Worm (Caenorhabditis elegans) whole organism, L4 larva: ENCODE measurements around the gene saeg-1.

ENCODE experiments used
- F26F4.8 ChIP-seq: fragments of 200-800 bp; sonication (Bioruptor generic); conservative IDR thresholded peaks from 2 replicates; pipeline ENCODE4 v1.3.6; 2022; ENCODE audit warnings: missing genetic modification characterization, missing compliant biosample characterization
- T20F7.1 ChIP-seq: fragments of 200-800 bp; sonication (Bioruptor generic); optimal IDR thresholded peaks from 2 replicates; lab custom pipeline; 2018; ENCODE audit warnings: mild to moderate bottlenecking, missing genetic modification characterization, missing compliant biosample characterization
- ZK337.2 ChIP-seq: fragments of 200-800 bp; sonication (Bioruptor generic); IDR thresholded peaks from 2 replicates; pipeline ENCODE4 v1.3.6; 2022; ENCODE audit warnings: missing genetic modification reagents, missing genetic modification characterization, missing compliant biosample characterization
- aha-1 ChIP-seq: fragments of 150-350 bp; peaks from one replicate; lab custom pipeline; 2014; ENCODE audit warnings: missing biosample characterization, missing genetic modification characterization
- ceh-20 ChIP-seq: fragments of 200-800 bp; sonication (Bioruptor generic); IDR thresholded peaks from 2 replicates; pipeline ENCODE4 v1.3.6; 2022; ENCODE audit warnings: missing genetic modification reagents, missing genetic modification characterization, missing compliant biosample characterization
- ceh-32 ChIP-seq: sonication (generic microtip); optimal IDR thresholded peaks from 2 replicates; lab custom pipeline; 2016; ENCODE audit warnings: mild to moderate bottlenecking, missing genetic modification characterization, missing compliant biosample characterization; ENCODE audit not compliant: poor library complexity
- ceh-44 ChIP-seq: fragments of 200-800 bp; sonication (Bioruptor generic); IDR thresholded peaks from 2 replicates; pipeline ENCODE4 v1.3.6; 2022; ENCODE audit warnings: missing genetic modification reagents, missing genetic modification characterization, missing compliant biosample characterization
- ceh-62 ChIP-seq: sonication (generic microtip); optimal IDR thresholded peaks from 2 replicates; lab custom pipeline; 2017; ENCODE audit warnings: missing biosample characterization, missing genetic modification characterization
- ceh-82 ChIP-seq: sonication (generic microtip); optimal IDR thresholded peaks from 2 replicates; lab custom pipeline; 2017; ENCODE audit warnings: missing biosample characterization, missing genetic modification characterization
- ces-1 ChIP-seq: fragments of 150-350 bp; sonication (generic microtip); optimal IDR thresholded peaks from 4 replicates; lab custom pipeline; 2014; ENCODE audit warnings: missing biosample characterization, missing genetic modification reagents, missing genetic modification characterization
- ctbp-1 ChIP-seq: fragments of 200-800 bp; sonication (Bioruptor generic); IDR thresholded peaks from 2 replicates; pipeline ENCODE4 v1.3.6; 2022; ENCODE audit warnings: missing genetic modification reagents, missing genetic modification characterization, missing compliant biosample characterization
- daf-12 ChIP-seq: fragments of 150-350 bp; optimal IDR thresholded peaks from 2 replicates; lab custom pipeline; 2014; ENCODE audit warnings: missing biosample characterization, missing genetic modification reagents, missing genetic modification characterization
- dmd-8 ChIP-seq: fragments of 200-800 bp; sonication (Bioruptor generic); IDR thresholded peaks from 2 replicates; pipeline ENCODE4 v1.3.6; 2022; ENCODE audit warnings: missing genetic modification characterization, missing compliant biosample characterization
- dmd-9 ChIP-seq: fragments of 200-800 bp; sonication (Bioruptor generic); IDR thresholded peaks from 2 replicates; pipeline ENCODE4 v1.3.6; 2022; ENCODE audit warnings: missing genetic modification reagents, missing genetic modification characterization, missing compliant biosample characterization
- dpl-1 ChIP-seq: fragments of 150-350 bp; optimal IDR thresholded peaks from 2 replicates; lab custom pipeline; 2014; ENCODE audit warnings: missing biosample characterization, missing genetic modification reagents, missing genetic modification characterization
- dve-1 ChIP-seq: sonication (generic microtip); optimal IDR thresholded peaks from 2 replicates; lab custom pipeline; 2017; ENCODE audit warnings: antibody characterized with exemption, mild to moderate bottlenecking, missing genetic modification characterization, missing compliant biosample characterization; ENCODE audit not compliant: insufficient read depth
- fkh-10 ChIP-seq: fragments of 150-350 bp; optimal IDR thresholded peaks from 2 replicates; lab custom pipeline; 2014; ENCODE audit warnings: missing biosample characterization, missing genetic modification reagents, missing genetic modification characterization
- gei-8 ChIP-seq: fragments of 200-800 bp; sonication (Bioruptor generic); optimal IDR thresholded peaks from 2 replicates; lab custom pipeline; 2018; ENCODE audit warnings: mild to moderate bottlenecking, missing genetic modification characterization, missing compliant biosample characterization
- hif-1 ChIP-seq, 2 experiments: sonication (generic microtip); optimal IDR thresholded peaks; 2 replicates each; lab custom pipeline; 2016 to 2017; ENCODE audit warnings: missing compliant biosample characterization in 2 of 2, missing genetic modification characterization in 2 of 2, missing genetic modification reagents in 2 of 2, missing genotype in 2 of 2, mild to moderate bottlenecking in 1 of 2
- hlh-11 ChIP-seq: fragments of 200-800 bp; sonication (Bioruptor generic); optimal IDR thresholded peaks from 2 replicates; lab custom pipeline; 2018; ENCODE audit warnings: mild to moderate bottlenecking, missing genetic modification characterization, missing compliant biosample characterization
- hlh-30 ChIP-seq: sonication (generic microtip); optimal IDR thresholded peaks from 2 replicates; lab custom pipeline; 2017; ENCODE audit warnings: antibody characterized with exemption, mild to moderate bottlenecking, missing genetic modification characterization, missing compliant biosample characterization; ENCODE audit not compliant: insufficient read depth
- hmg-1.1 ChIP-seq: fragments of 200-800 bp; sonication (Bioruptor generic); IDR thresholded peaks from 2 replicates; pipeline ENCODE4 v1.3.6; 2022; ENCODE audit warnings: missing genetic modification reagents, missing genetic modification characterization, missing compliant biosample characterization
- lin-13 ChIP-seq: fragments of 150-350 bp; optimal IDR thresholded peaks from 2 replicates; lab custom pipeline; 2014; ENCODE audit warnings: missing biosample characterization, missing genetic modification reagents, missing genetic modification characterization
- lin-15B ChIP-seq: fragments of 150-350 bp; sonication (generic microtip); optimal IDR thresholded peaks from 3 replicates; lab custom pipeline; 2014; ENCODE audit warnings: missing biosample characterization, missing genetic modification characterization
- lin-29 ChIP-seq: fragments of 200-800 bp; sonication (Bioruptor generic); IDR thresholded peaks from 2 replicates; pipeline ENCODE4 v1.3.6; 2022; ENCODE audit warnings: missing genetic modification reagents, missing genetic modification characterization, missing compliant biosample characterization
- lin-38 ChIP-seq: fragments of 200-800 bp; sonication (Bioruptor generic); IDR thresholded peaks from 2 replicates; pipeline ENCODE4 v1.3.6; 2022; ENCODE audit warnings: missing genetic modification reagents, missing genetic modification characterization, missing compliant biosample characterization
- lin-39 ChIP-seq: fragments of 150-350 bp; optimal IDR thresholded peaks from 2 replicates; lab custom pipeline; 2014; ENCODE audit warnings: missing biosample characterization, missing genetic modification reagents, missing genetic modification characterization
- lir-3 ChIP-seq: sonication (generic microtip); optimal IDR thresholded peaks from 2 replicates; lab custom pipeline; 2016; ENCODE audit warnings: mild to moderate bottlenecking, missing genetic modification characterization, missing compliant biosample characterization
- lsy-2 ChIP-seq, 2 experiments: fragments of 150-350 bp in 1 of 2; sonication (generic microtip) in 1 of 2; optimal IDR thresholded peaks; 2 replicates each; lab custom pipeline; 2014 to 2017; ENCODE audit warnings: missing biosample characterization in 2 of 2, missing genetic modification characterization in 2 of 2
- madf-5 ChIP-seq, 2 experiments: fragments of 200-800 bp; sonication (Bioruptor generic); IDR thresholded peaks; 2 replicates each; pipeline ENCODE4 v1.3.6; 2022; ENCODE audit warnings: missing compliant biosample characterization in 2 of 2, missing genetic modification characterization in 2 of 2
- madf-9 ChIP-seq: fragments of 200-800 bp; sonication (Bioruptor generic); conservative IDR thresholded peaks from 2 replicates; pipeline ENCODE4 v1.3.6; 2022; ENCODE audit warnings: missing genetic modification reagents, missing genetic modification characterization, missing compliant biosample characterization
- mdl-1 ChIP-seq, 2 experiments: fragments of 150-350 bp in 1 of 2; sonication (generic microtip) in 1 of 2; optimal IDR thresholded peaks; 2 replicates each; lab custom pipeline; 2014 to 2017; ENCODE audit warnings: missing biosample characterization in 2 of 2, missing genetic modification characterization in 2 of 2
- mep-1 ChIP-seq: fragments of 150-350 bp; sonication (generic microtip); optimal IDR thresholded peaks from 3 replicates; lab custom pipeline; 2014; ENCODE audit warnings: missing biosample characterization, missing genetic modification characterization
- mes-2 ChIP-seq: sonication (generic microtip); optimal IDR thresholded peaks from 2 replicates; lab custom pipeline; 2016; ENCODE audit warnings: missing genotype, mild to moderate bottlenecking, missing genetic modification characterization, missing compliant biosample characterization; ENCODE audit not compliant: poor library complexity, severe bottlenecking
- mxl-2 ChIP-seq: fragments of 200-800 bp; sonication (Bioruptor generic); conservative IDR thresholded peaks from 2 replicates; pipeline ENCODE4 v1.3.6; 2022; ENCODE audit warnings: missing genetic modification reagents, missing genetic modification characterization, missing compliant biosample characterization
- nhr-111 ChIP-seq: fragments of 200-800 bp; sonication (Bioruptor generic); optimal IDR thresholded peaks from 2 replicates; lab custom pipeline; 2018; ENCODE audit warnings: mild to moderate bottlenecking, missing genetic modification characterization, missing compliant biosample characterization
- nhr-237 ChIP-seq: sonication (generic microtip); optimal IDR thresholded peaks from 2 replicates; lab custom pipeline; 2017; ENCODE audit warnings: missing biosample characterization, missing genetic modification characterization
- nhr-41 ChIP-seq: fragments of 200-800 bp; sonication (Bioruptor generic); IDR thresholded peaks from 2 replicates; pipeline ENCODE4 v1.3.6; 2022; ENCODE audit warnings: missing genetic modification reagents, missing genetic modification characterization, missing compliant biosample characterization
- nhr-42 ChIP-seq: fragments of 200-800 bp; sonication (Bioruptor generic); IDR thresholded peaks from 2 replicates; pipeline ENCODE4 v1.3.6; 2022; ENCODE audit warnings: missing genetic modification characterization, missing compliant biosample characterization
- nhr-6 ChIP-seq: fragments of 150-350 bp; optimal IDR thresholded peaks from 2 replicates; lab custom pipeline; 2014; ENCODE audit warnings: missing biosample characterization, missing genetic modification characterization
- nhr-76 ChIP-seq: fragments of 150-350 bp; optimal IDR thresholded peaks from 2 replicates; lab custom pipeline; 2014; ENCODE audit warnings: missing biosample characterization, missing genetic modification characterization
- nhr-77 ChIP-seq: fragments of 150-350 bp; optimal IDR thresholded peaks from 2 replicates; lab custom pipeline; 2014; ENCODE audit warnings: missing biosample characterization, missing genetic modification characterization
- pha-4 ChIP-seq, 2 experiments: fragments of 150-350 bp in 1 of 2; fragments of 200-800 bp in 1 of 2; sonication (Bioruptor generic) in 1 of 2; IDR thresholded peaks in 1 of 2; optimal IDR thresholded peaks in 1 of 2; 2 replicates each; pipeline versions ENCODE4 v1.3.6 to Lab custom; 2014 to 2022; ENCODE audit warnings: missing genetic modification characterization in 2 of 2, missing genetic modification reagents in 2 of 2, missing biosample characterization in 1 of 2, missing compliant biosample characterization in 1 of 2
- pqm-1 ChIP-seq: sonication (generic microtip); optimal IDR thresholded peaks from 2 replicates; lab custom pipeline; 2017; ENCODE audit warnings: missing biosample characterization, missing genetic modification characterization
- rbr-2 ChIP-seq: sonication (generic microtip); optimal IDR thresholded peaks from 2 replicates; lab custom pipeline; 2016; ENCODE audit warnings: missing genotype, missing genetic modification characterization, missing compliant biosample characterization
- sdz-12 ChIP-seq: fragments of 200-800 bp; sonication (Bioruptor generic); optimal IDR thresholded peaks from 2 replicates; lab custom pipeline; 2018; ENCODE audit warnings: mild to moderate bottlenecking, missing genetic modification characterization, missing compliant biosample characterization
- snpc-1.2 ChIP-seq: fragments of 200-800 bp; sonication (Bioruptor generic); IDR thresholded peaks from 2 replicates; pipeline ENCODE4 v1.3.6; 2022; ENCODE audit warnings: missing genetic modification reagents, missing genetic modification characterization, missing compliant biosample characterization
- spr-3 ChIP-seq: fragments of 200-800 bp; sonication (Bioruptor generic); optimal IDR thresholded peaks from 2 replicates; lab custom pipeline; 2018; ENCODE audit warnings: mild to moderate bottlenecking, missing genetic modification characterization, missing compliant biosample characterization
- tra-1 ChIP-seq: fragments of 200-800 bp; sonication (Bioruptor generic); IDR thresholded peaks from 2 replicates; pipeline ENCODE4 v1.3.6; 2022; ENCODE audit warnings: missing genetic modification reagents, missing genetic modification characterization, missing compliant biosample characterization
- zfp-3 ChIP-seq: fragments of 200-800 bp; sonication (Bioruptor generic); conservative IDR thresholded peaks from 2 replicates; pipeline ENCODE4 v1.3.6; 2022; ENCODE audit warnings: missing genetic modification reagents, missing genetic modification characterization, missing compliant biosample characterization

Gene saeg-1

ce11 chrV:10897172-10897571 is 31.7 kb upstream of the saeg-1 start (continued):
- peak; percentile 97 for TF ChIP-seq ctbp-1 (GFP tag; lab: Robert Waterston, UW)
- TF ChIP-seq mep-1 (tag; lab: Kevin White, UChicago): peak; percentile 99
- TF ChIP-seq hlh-30 (tag; lab: Kevin White, UChicago): peak; percentile 94
- peak; percentile 96 for TF ChIP-seq lin-13 (GFP tag; lab: Kevin White, UChicago)
- TF ChIP-seq lin-15B (tag; lab: Kevin White, UChicago): peak; percentile 93
- TF ChIP-seq rbr-2: peak; percentile 98
- TF ChIP-seq nhr-111 (GFP tag; lab: Kevin White, UChicago): no peak
- TF ChIP-seq ceh-82 (tag; lab: Kevin White, UChicago): no peak
- TF ChIP-seq dmd-9 (GFP tag; lab: Robert Waterston, UW): peak; percentile 84
- TF ChIP-seq nhr-237 (tag; lab: Kevin White, UChicago): peak; percentile 80
- TF ChIP-seq dmd-8: no peak
- TF ChIP-seq gei-8: peak; percentile 49
- peak; percentile 98 for TF ChIP-seq zfp-3 (GFP tag; lab: Robert Waterston, UW)
- peak; percentile 99 for TF ChIP-seq nhr-6 (tag; lab: Kevin White, UChicago)
- peak; percentile 97 for TF ChIP-seq nhr-42
- peak; percentile 87 for TF ChIP-seq pqm-1 (tag; lab: Kevin White, UChicago)
- peak; percentile 99 for TF ChIP-seq hlh-11
- peak; percentile 98 for TF ChIP-seq lin-38 (GFP tag; lab: Robert Waterston, UW)
- peak; percentile 84 to 88 for TF ChIP-seq madf-5 (GFP tag; IDR thresholded peaks at IDR 0.05; lab: Robert Waterston, UW)
- TF ChIP-seq ceh-62: no peak
- TF ChIP-seq mes-2 (tag; lab: Kevin White, UChicago): peak; percentile 99
- peak; percentile 100 for TF ChIP-seq aha-1 (tag; lab: Kevin White, UChicago)
- TF ChIP-seq lsy-2 (tag; optimal IDR thresholded peaks at IDR 0.05; lab: Kevin White, UChicago): peak; percentile 93 to 98
- TF ChIP-seq F26F4.8 (GFP tag; lab: Robert Waterston, UW): no peak
- peak; percentile 85 for TF ChIP-seq madf-9 (GFP tag; lab: Robert Waterston, UW)
- TF ChIP-seq ceh-32 (tag; lab: Kevin White, UChicago): peak; percentile 87
- TF ChIP-seq T20F7.1 (GFP tag; lab: Kevin White, UChicago): peak; percentile 94
- no peak; the same call in 1 of the 2 replicates for TF ChIP-seq snpc-1.2 (GFP tag; lab: Robert Waterston, UW)
- peak; percentile 68 to 85 for TF ChIP-seq mdl-1 (tag; optimal IDR thresholded peaks at IDR 0.05; lab: Kevin White, UChicago)
- peak; percentile 99 for TF ChIP-seq ceh-20 (GFP tag; lab: Robert Waterston, UW)
- peak; percentile 70 for TF ChIP-seq nhr-76 (tag; lab: Kevin White, UChicago)
- TF ChIP-seq daf-12 (tag; lab: Kevin White, UChicago): no peak
- TF ChIP-seq ces-1 (GFP tag; lab: Kevin White, UChicago): peak; percentile 66
- TF ChIP-seq ZK337.2 (GFP tag; lab: Robert Waterston, UW): peak; percentile 89
- TF ChIP-seq spr-3: peak; percentile 94
- peak; percentile 88 for TF ChIP-seq ceh-44 (GFP tag; lab: Robert Waterston, UW)
- TF ChIP-seq fkh-10 (GFP tag; lab: Kevin White, UChicago): peak; percentile 95
- TF ChIP-seq nhr-77: peak; percentile 98
- TF ChIP-seq lir-3 (tag; lab: Kevin White, UChicago): peak; percentile 67
- peak; percentile 93 for TF ChIP-seq sdz-12
- TF ChIP-seq lin-39 (tag; lab: Kevin White, UChicago): no peak
- TF ChIP-seq nhr-41 (GFP tag; lab: Robert Waterston, UW): peak; percentile 97
- peak; percentile 98 for TF ChIP-seq pha-4 (GFP tag; IDR thresholded peaks at IDR 0.05; lab: Robert Waterston, UW)
- TF ChIP-seq pha-4 (tag; optimal IDR thresholded peaks at IDR 0.05; lab: Kevin White, UChicago): peak; percentile 99
- peak; percentile 99 for TF ChIP-seq dve-1 (tag; lab: Kevin White, UChicago)
- peak; percentile 95 for TF ChIP-seq hmg-1.1 (GFP tag; lab: Robert Waterston, UW)
- TF ChIP-seq lin-29 (GFP tag; lab: Robert Waterston, UW): peak; percentile 88
- TF ChIP-seq tra-1: peak; percentile 98
- peak; percentile 83 for TF ChIP-seq mxl-2
- TF ChIP-seq hif-1 (tag; optimal IDR thresholded peaks at IDR 0.05; lab: Kevin White, UChicago): peak; percentile 67 to 94
- peak; percentile 100 for TF ChIP-seq dpl-1 (GFP tag; lab: Kevin White, UChicago)
